Fruit fly (Drosophila melanogaster) whole organism, embryonic: ENCODE measurements around the gene Zn72D.

ENCODE experiments used
- Antp ChIP-seq: fragments of 200-800 bp; sonication (Bioruptor generic); optimal IDR thresholded peaks from 3 replicates; lab custom pipeline; 2016; ENCODE audit warnings: missing biosample characterization, missing genetic modification characterization
- Atf-2 ChIP-seq: fragments of 200-800 bp; sonication (Bioruptor generic); optimal IDR thresholded peaks from 2 replicates; lab custom pipeline; 2016; ENCODE audit warnings: missing biosample characterization, missing genetic modification characterization
- Atf6 ChIP-seq: fragments of 200-800 bp; sonication (Bioruptor generic); IDR thresholded peaks from 2 replicates; pipeline ENCODE4 v1.3.6; 2022; ENCODE audit warnings: missing biosample characterization, missing genetic modification characterization
- CG11085 ChIP-seq: fragments of 200-800 bp; sonication (Bioruptor generic); IDR thresholded peaks from 2 replicates; pipeline ENCODE4 v1.3.6; 2022; ENCODE audit warnings: missing biosample characterization, missing genetic modification characterization
- CG11560 ChIP-seq: fragments of 200-800 bp; sonication (Bioruptor generic); IDR thresholded peaks from 3 replicates; pipeline ENCODE4 v1.3.6; 2022; ENCODE audit warnings: missing biosample characterization, missing genetic modification characterization
- CG1233 ChIP-seq: fragments of 200-800 bp; sonication (Bioruptor generic); optimal IDR thresholded peaks from 4 replicates; lab custom pipeline; 2018; ENCODE audit warnings: missing biosample characterization, mild to moderate bottlenecking, missing genetic modification characterization
- CG12744 ChIP-seq: fragments of 200-800 bp; sonication (Bioruptor generic); optimal IDR thresholded peaks from 2 replicates; lab custom pipeline; 2016; ENCODE audit warnings: missing biosample characterization, missing genetic modification characterization
- CG13287 ChIP-seq: fragments of 200-800 bp; sonication (Bioruptor generic); IDR thresholded peaks from 2 replicates; pipeline ENCODE4 v1.3.6; 2022; ENCODE audit warnings: missing biosample characterization, missing genetic modification characterization; ENCODE audit not compliant: partially characterized antibody
- CG1603 ChIP-seq: fragments of 200-800 bp; sonication (Bioruptor generic); optimal IDR thresholded peaks from 2 replicates; lab custom pipeline; 2019; ENCODE audit warnings: missing biosample characterization, mild to moderate bottlenecking, missing genetic modification characterization, moderate library complexity
- CG17361 ChIP-seq: fragments of 200-800 bp; sonication (Bioruptor generic); IDR thresholded peaks from 3 replicates; pipeline ENCODE4 v1.3.6; 2022; ENCODE audit warnings: missing biosample characterization, missing genetic modification characterization
- CG31388 ChIP-seq: fragments of 200-800 bp; sonication (Bioruptor generic); optimal IDR thresholded peaks from 2 replicates; lab custom pipeline; 2016; ENCODE audit warnings: missing biosample characterization, missing genetic modification characterization
- CG32767 ChIP-seq: fragments of 200-800 bp; sonication (Bioruptor generic); IDR thresholded peaks from 2 replicates; pipeline ENCODE4 v1.3.6; 2022; ENCODE audit warnings: missing biosample characterization, missing genetic modification characterization
- CG34224 ChIP-seq: fragments of 200-800 bp; sonication (Bioruptor generic); IDR thresholded peaks from 3 replicates; pipeline ENCODE4 v1.3.6; 2022; ENCODE audit warnings: missing biosample characterization, missing genetic modification characterization; ENCODE audit not compliant: partially characterized antibody
- CG3726 ChIP-seq: fragments of 200-800 bp; sonication (Bioruptor generic); IDR thresholded peaks from 3 replicates; pipeline ENCODE4, ENCODE4 v1.3.6; 2022; ENCODE audit warnings: missing biosample characterization, missing genetic modification characterization
- CG43689 ChIP-seq: fragments of 200-800 bp; sonication (Bioruptor generic); IDR thresholded peaks from 2 replicates; pipeline ENCODE4 v1.3.6; 2022; ENCODE audit warnings: missing biosample characterization, missing genetic modification characterization
- CG4424 ChIP-seq: fragments of 200-800 bp; sonication (Bioruptor generic); optimal IDR thresholded peaks from 3 replicates; lab custom pipeline; 2016; ENCODE audit warnings: missing biosample characterization, missing genetic modification characterization
- CG4707 ChIP-seq: fragments of 200-800 bp; sonication (Bioruptor generic); optimal IDR thresholded peaks from 2 replicates; lab custom pipeline; 2018; ENCODE audit warnings: missing biosample characterization, mild to moderate bottlenecking, missing genetic modification characterization, moderate library complexity
- CG5245 ChIP-seq: fragments of 200-800 bp; sonication (Bioruptor generic); optimal IDR thresholded peaks from 3 replicates; lab custom pipeline; 2016; ENCODE audit warnings: missing biosample characterization, missing genetic modification characterization
- CG6791 ChIP-seq: fragments of 200-800 bp; sonication (Bioruptor generic); IDR thresholded peaks from 3 replicates; pipeline ENCODE4 v1.3.6; 2022; ENCODE audit warnings: missing biosample characterization, missing genetic modification characterization; ENCODE audit not compliant: partially characterized antibody
- CG8089 ChIP-seq: fragments of 200-800 bp; sonication (Bioruptor generic); optimal IDR thresholded peaks from 3 replicates; lab custom pipeline; 2016; ENCODE audit warnings: missing biosample characterization, missing genetic modification characterization
- CG9797 ChIP-seq: fragments of 200-800 bp; sonication (Bioruptor generic); optimal IDR thresholded peaks from 3 replicates; lab custom pipeline; 2018; ENCODE audit warnings: missing biosample characterization, mild to moderate bottlenecking, missing genetic modification characterization
- Dfd ChIP-seq, 2 experiments: fragments of >200 bp; optimal IDR thresholded peaks; 2 replicates each; lab custom pipeline; 2017; ENCODE audit warnings: missing biosample characterization in 2 of 2, missing genetic modification characterization in 2 of 2
- Dip2 ChIP-seq: fragments of 200-800 bp; sonication (Bioruptor generic); IDR thresholded peaks from 2 replicates; pipeline ENCODE4 v1.3.6; 2022; ENCODE audit warnings: missing biosample characterization, missing genetic modification characterization
- E2f2 ChIP-seq: fragments of 200-800 bp; sonication (Bioruptor generic); IDR thresholded peaks from 2 replicates; pipeline ENCODE4 v1.3.6; 2022; ENCODE audit warnings: missing biosample characterization, missing genetic modification characterization
- H15 ChIP-seq: fragments of 200-800 bp; sonication (Bioruptor generic); IDR thresholded peaks from 3 replicates; pipeline ENCODE4 v1.3.6; 2022; ENCODE audit warnings: missing biosample characterization, missing genetic modification characterization
- HmgD ChIP-seq: fragments of 200-800 bp; sonication (Bioruptor generic); optimal IDR thresholded peaks from 3 replicates; lab custom pipeline; 2016; ENCODE audit warnings: missing biosample characterization, missing genetic modification characterization
- Hmx ChIP-seq: fragments of 200-800 bp; sonication (Bioruptor generic); optimal IDR thresholded peaks from 2 replicates; lab custom pipeline; 2016; ENCODE audit warnings: missing biosample characterization, missing genetic modification characterization
- Mes4 ChIP-seq: fragments of 200-800 bp; sonication (Bioruptor generic); optimal IDR thresholded peaks from 2 replicates; lab custom pipeline; 2016; ENCODE audit warnings: missing biosample characterization, missing genetic modification characterization
- Neu2 ChIP-seq: fragments of 200-800 bp; sonication (Bioruptor generic); optimal IDR thresholded peaks from 3 replicates; lab custom pipeline; 2016; ENCODE audit warnings: missing biosample characterization, missing genetic modification characterization, borderline replicate concordance
- Pdp1 ChIP-seq, 2 experiments: fragments of 200-800 bp; sonication (Bioruptor generic); optimal IDR thresholded peaks; 3 replicates each; lab custom pipeline; 2016; ENCODE audit warnings: missing biosample characterization in 2 of 2, missing genetic modification characterization in 2 of 2, mild to moderate bottlenecking in 1 of 2, moderate library complexity in 1 of 2
- Scr ChIP-seq: fragments of 200-800 bp; sonication (Bioruptor generic); IDR thresholded peaks from 2 replicates; pipeline ENCODE4 v1.3.6; 2022; ENCODE audit warnings: missing biosample characterization, missing genetic modification characterization; ENCODE audit not compliant: partially characterized antibody
- Side ChIP-seq: fragments of 200-800 bp; sonication (Bioruptor generic); optimal IDR thresholded peaks from 2 replicates; lab custom pipeline; 2016; ENCODE audit warnings: missing biosample characterization, missing genetic modification characterization
- ac ChIP-seq: fragments of 200-800 bp; sonication (Bioruptor generic); optimal IDR thresholded peaks from 3 replicates; lab custom pipeline; 2017; ENCODE audit warnings: missing biosample characterization, mild to moderate bottlenecking, missing genetic modification characterization
- ash1 ChIP-seq: fragments of 200-800 bp; sonication (Bioruptor generic); optimal IDR thresholded peaks from 2 replicates; lab custom pipeline; 2018; ENCODE audit warnings: missing biosample characterization, mild to moderate bottlenecking, missing genetic modification characterization
- bbx ChIP-seq: fragments of 200-800 bp; sonication (Bioruptor generic); IDR thresholded peaks from 2 replicates; pipeline ENCODE4 v1.3.6; 2022; ENCODE audit warnings: missing biosample characterization, missing genetic modification characterization; ENCODE audit not compliant: partially characterized antibody
- da ChIP-seq: fragments of 200-800 bp; sonication (Bioruptor generic); optimal IDR thresholded peaks from 2 replicates; lab custom pipeline; 2016; ENCODE audit warnings: missing biosample characterization, missing genetic modification characterization
- ftz-f1 ChIP-seq: fragments of 200-800 bp; sonication (Bioruptor generic); optimal IDR thresholded peaks from 2 replicates; lab custom pipeline; 2016; ENCODE audit warnings: missing biosample characterization, missing genetic modification characterization
- gfzf ChIP-seq: fragments of 200-800 bp; sonication (Bioruptor generic); optimal IDR thresholded peaks from 2 replicates; lab custom pipeline; 2016; ENCODE audit warnings: missing biosample characterization, mild to moderate bottlenecking, missing genetic modification characterization, moderate library complexity
- grn ChIP-seq: fragments of 200-800 bp; sonication (Bioruptor generic); optimal IDR thresholded peaks from 3 replicates; lab custom pipeline; 2017; ENCODE audit warnings: missing biosample characterization, missing genetic modification characterization
- inv ChIP-seq: fragments of 200-800 bp; sonication (Bioruptor generic); IDR thresholded peaks from 2 replicates; pipeline ENCODE4 v1.3.6; 2022; ENCODE audit warnings: missing biosample characterization, missing genetic modification characterization; ENCODE audit not compliant: partially characterized antibody
- ken ChIP-seq: fragments of 200-800 bp; sonication (Bioruptor generic); IDR thresholded peaks from 3 replicates; pipeline ENCODE4 v1.3.6; 2022; ENCODE audit warnings: missing biosample characterization, missing genetic modification characterization
- lbe ChIP-seq: fragments of 200-800 bp; sonication (Bioruptor generic); optimal IDR thresholded peaks from 2 replicates; lab custom pipeline; 2016; ENCODE audit warnings: missing biosample characterization, mild to moderate bottlenecking, missing genetic modification characterization
- nerfin-1 ChIP-seq: fragments of 200-800 bp; sonication (Bioruptor generic); optimal IDR thresholded peaks from 3 replicates; lab custom pipeline; 2019; ENCODE audit warnings: missing biosample characterization, mild to moderate bottlenecking, missing genetic modification characterization, moderate library complexity
- pb ChIP-seq: fragments of 200-800 bp; sonication (Bioruptor generic); optimal IDR thresholded peaks from 3 replicates; lab custom pipeline; 2016; ENCODE audit warnings: missing biosample characterization, missing genetic modification characterization
- phol ChIP-seq: fragments of 200-800 bp; sonication (Bioruptor generic); optimal IDR thresholded peaks from 3 replicates; lab custom pipeline; 2018; ENCODE audit warnings: missing biosample characterization, mild to moderate bottlenecking, missing genetic modification characterization, moderate library complexity
- prd ChIP-seq, 3 experiments: fragments of >200 bp in 2 of 3; fragments of 200-800 bp in 1 of 3; sonication (Bioruptor generic) in 1 of 3; optimal IDR thresholded peaks in 2 of 3; IDR thresholded peaks in 1 of 3; 2 replicates in 2 of 3; 3 replicates in 1 of 3; pipeline versions ENCODE4 v1.3.6 to Lab custom; 2017 to 2022; ENCODE audit warnings: missing biosample characterization in 1 of 3, missing genetic modification characterization in 1 of 3
- pum ChIP-seq: fragments of 200-800 bp; sonication (Bioruptor generic); optimal IDR thresholded peaks from 2 replicates; lab custom pipeline; 2016; ENCODE audit warnings: missing biosample characterization, missing genetic modification characterization
- sens ChIP-seq: fragments of 200-800 bp; sonication (Bioruptor generic); peaks from one replicate; lab custom pipeline; 2016; ENCODE audit warnings: missing biosample characterization, missing genetic modification characterization
- stwl ChIP-seq: fragments of 200-800 bp; sonication (Bioruptor generic); optimal IDR thresholded peaks from 3 replicates; lab custom pipeline; 2018; ENCODE audit warnings: missing biosample characterization, mild to moderate bottlenecking, missing genetic modification characterization, moderate library complexity
- tgo ChIP-seq: fragments of 200-800 bp; sonication (Bioruptor generic); IDR thresholded peaks from 3 replicates; pipeline ENCODE4 v1.3.6; 2022; ENCODE audit warnings: missing biosample characterization, missing genetic modification characterization
- zen ChIP-seq: fragments of 200-800 bp; sonication (Bioruptor generic); optimal IDR thresholded peaks from 3 replicates; lab custom pipeline; 2018; ENCODE audit warnings: missing biosample characterization, mild to moderate bottlenecking, missing genetic modification characterization, moderate library complexity

Zn72D gene

DNA sequence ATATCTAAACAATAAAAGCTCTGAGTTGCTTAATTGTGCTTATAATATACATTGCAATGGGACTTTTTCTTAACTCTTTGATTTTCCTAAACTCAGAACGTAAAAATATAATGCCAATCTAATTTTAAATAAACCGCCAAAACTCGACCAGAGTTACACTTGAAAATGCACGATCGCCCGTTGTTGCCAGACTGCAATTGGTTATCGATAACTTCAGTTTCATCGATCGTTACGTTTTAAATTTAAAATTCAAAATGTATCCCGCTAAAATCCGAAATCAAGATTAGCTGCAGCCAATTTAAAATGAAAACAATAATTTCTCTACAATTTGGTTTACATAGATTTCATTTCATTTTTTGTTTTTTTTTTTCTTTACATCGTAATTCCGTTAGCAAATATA, 26.7 kb upstream of the Zn72D start (continued):
- TF ChIP-seq CG11560 (no peak), CG5245 (GFP tag; lab: Kevin White, UChicago) (no peak), nerfin-1 (tag; lab: Kevin White, UChicago) (no peak), Neu2 (GFP tag; lab: Kevin White, UChicago) (no peak), gfzf (GFP tag; lab: Kevin White, UChicago) (peak; percentile 28), inv (no peak), CG1233 (GFP tag; lab: Kevin White, UChicago) (no peak), zen (no peak), CG4707 (GFP tag; lab: Kevin White, UChicago) (no peak), pum (GFP tag; lab: Kevin White, UChicago) (no peak), Atf6 (GFP tag; lab: Robert Waterston, UW) (no peak), Atf-2 (GFP tag; lab: Kevin White, UChicago) (no peak), CG34224 (GFP tag; lab: Robert Waterston, UW) (peak; percentile 55; the same call in 2 of the 3 replicates), bbx (GFP tag; lab: Robert Waterston, UW) (peak; percentile 35; the same call in 1 of the 2 replicates), pb (GFP tag; lab: Kevin White, UChicago) (no peak), grn (peak; percentile 37), lbe (GFP tag; lab: Kevin White, UChicago) (peak; percentile 48), H15 (GFP tag; lab: Robert Waterston, UW) (no peak), CG9797 (GFP tag; lab: Kevin White, UChicago) (peak; percentile 9), stwl (peak; percentile 58), Mes4 (no peak), da (no peak), Scr (GFP tag; lab: Robert Waterston, UW) (peak; percentile 16; the same call in 1 of the 2 replicates), ash1 (GFP tag; lab: Kevin White, UChicago) (no peak), CG12744 (GFP tag; lab: Kevin White, UChicago) (no peak), CG3726 (GFP tag; lab: Robert Waterston, UW) (no peak), Dip2 (no peak), CG11085 (GFP tag; lab: Robert Waterston, UW) (no peak), CG43689 (GFP tag; lab: Robert Waterston, UW) (no peak), CG1603 (peak; percentile 76), ftz-f1 (GFP tag; lab: Kevin White, UChicago) (no peak), Side (no peak), CG32767 (GFP tag; lab: Robert Waterston, UW) (no peak), CG17361 (GFP tag; lab: Robert Waterston, UW) (no peak), CG4424 (no peak), CG8089 (GFP tag; lab: Kevin White, UChicago) (no peak), Dfd (GFP tag; optimal IDR thresholded peaks at IDR 0.05; lab: Kevin White, UChicago) (no peak), ac (GFP tag; lab: Kevin White, UChicago) (no peak), tgo (GFP tag; lab: Robert Waterston, UW) (no peak), CG31388 (GFP tag; lab: Kevin White, UChicago) (no peak), Pdp1 (GFP tag; optimal IDR thresholded peaks at IDR 0.05; lab: Kevin White, UChicago) (no peak), CG6791 (peak; percentile 46; the same call in 1 of the 3 replicates), HmgD (GFP tag; lab: Kevin White, UChicago) (no peak), CG13287 (GFP tag; lab: Robert Waterston, UW) (peak; percentile 48), sens (GFP tag; lab: Kevin White, UChicago) (no peak), Antp (GFP tag; lab: Kevin White, UChicago) (no peak), Hmx (GFP tag; lab: Kevin White, UChicago) (no peak), E2f2 (peak; percentile 99), phol (tag; lab: Kevin White, UChicago) (peak; percentile 32), ken (GFP tag; lab: Robert Waterston, UW) (no peak), prd (optimal IDR thresholded peaks at IDR 0.05; lab: Kevin White, UChicago) (no peak), prd (GFP tag; IDR thresholded peaks at IDR 0.05; lab: Robert Waterston, UW) (no peak)
